Worm (Caenorhabditis elegans) whole organism, L4 larva: ENCODE results near the gene srsx-19.

Experiments
- F44E2.7 ChIP-seq: fragments of 200-800 bp; sonication (Bioruptor generic); IDR thresholded peaks from 2 replicates; pipeline ENCODE4 v2.1.2; 2022; ENCODE audit warnings: missing genetic modification characterization, missing compliant biosample characterization
- T20F7.1 ChIP-seq: fragments of 200-800 bp; sonication (Bioruptor generic); optimal IDR thresholded peaks from 2 replicates; lab custom pipeline; 2018; ENCODE audit warnings: mild to moderate bottlenecking, missing genetic modification characterization, missing compliant biosample characterization
- Y5F2A.4 ChIP-seq: fragments of 200-800 bp; sonication (Bioruptor generic); optimal IDR thresholded peaks from 2 replicates; lab custom pipeline; 2018; ENCODE audit warnings: mild to moderate bottlenecking, missing genetic modification characterization, missing compliant biosample characterization
- Y75B8A.6 ChIP-seq: fragments of 200-800 bp; sonication (Bioruptor generic); IDR thresholded peaks from 2 replicates; pipeline ENCODE4 v1.3.6; 2022; ENCODE audit warnings: missing genetic modification reagents, missing genetic modification characterization, missing compliant biosample characterization
- ZK337.2 ChIP-seq: fragments of 200-800 bp; sonication (Bioruptor generic); IDR thresholded peaks from 2 replicates; pipeline ENCODE4 v1.3.6; 2022; ENCODE audit warnings: missing genetic modification reagents, missing genetic modification characterization, missing compliant biosample characterization
- ZK546.5 ChIP-seq, 2 experiments: sonication (generic microtip); optimal IDR thresholded peaks; 2 replicates each; lab custom pipeline; 2017; ENCODE audit warnings: missing biosample characterization in 2 of 2, missing genetic modification characterization in 2 of 2
- aha-1 ChIP-seq: fragments of 150-350 bp; peaks from one replicate; lab custom pipeline; 2014; ENCODE audit warnings: missing biosample characterization, missing genetic modification characterization
- aly-2 ChIP-seq: sonication (generic microtip); optimal IDR thresholded peaks from 2 replicates; lab custom pipeline; 2018; ENCODE audit warnings: missing biosample characterization, missing genetic modification characterization
- ceh-28 ChIP-seq: fragments of 150-350 bp; optimal IDR thresholded peaks from 2 replicates; lab custom pipeline; 2014; ENCODE audit warnings: missing biosample characterization, missing genetic modification reagents, missing genetic modification characterization
- ceh-32 ChIP-seq: sonication (generic microtip); optimal IDR thresholded peaks from 2 replicates; lab custom pipeline; 2016; ENCODE audit warnings: mild to moderate bottlenecking, missing genetic modification characterization, missing compliant biosample characterization; ENCODE audit not compliant: poor library complexity
- ceh-62 ChIP-seq: sonication (generic microtip); optimal IDR thresholded peaks from 2 replicates; lab custom pipeline; 2017; ENCODE audit warnings: missing biosample characterization, missing genetic modification characterization
- cey-2 ChIP-seq: sonication (generic microtip); optimal IDR thresholded peaks from 3 replicates; lab custom pipeline; 2017; ENCODE audit warnings: missing genetic modification characterization, mild to moderate bottlenecking, missing compliant biosample characterization, antibody characterized with exemption, borderline replicate concordance; ENCODE audit not compliant: insufficient read depth
- daf-12 ChIP-seq: fragments of 150-350 bp; optimal IDR thresholded peaks from 2 replicates; lab custom pipeline; 2014; ENCODE audit warnings: missing biosample characterization, missing genetic modification reagents, missing genetic modification characterization
- daf-16 ChIP-seq, 3 experiments: sonication (generic microtip); optimal IDR thresholded peaks; 2 replicates each; lab custom pipeline; 2016 to 2017; ENCODE audit warnings: missing genetic modification characterization in 3 of 3, missing genetic modification reagents in 3 of 3, mild to moderate bottlenecking in 2 of 3, missing compliant biosample characterization in 2 of 3, missing biosample characterization in 1 of 3, moderate library complexity in 1 of 3
- dmd-9 ChIP-seq: fragments of 200-800 bp; sonication (Bioruptor generic); IDR thresholded peaks from 2 replicates; pipeline ENCODE4 v1.3.6; 2022; ENCODE audit warnings: missing genetic modification reagents, missing genetic modification characterization, missing compliant biosample characterization
- dve-1 ChIP-seq: sonication (generic microtip); optimal IDR thresholded peaks from 2 replicates; lab custom pipeline; 2017; ENCODE audit warnings: antibody characterized with exemption, mild to moderate bottlenecking, missing genetic modification characterization, missing compliant biosample characterization; ENCODE audit not compliant: insufficient read depth
- egl-27 ChIP-seq: sonication (generic microtip); optimal IDR thresholded peaks from 3 replicates; lab custom pipeline; 2017; ENCODE audit warnings: missing biosample characterization, missing genetic modification reagents, missing genetic modification characterization
- egl-43 ChIP-seq: fragments of 200-800 bp; sonication (Bioruptor generic); IDR thresholded peaks from 2 replicates; pipeline ENCODE4 v1.3.6; 2022; ENCODE audit warnings: missing genetic modification reagents, missing genetic modification characterization, missing compliant biosample characterization
- hlh-11 ChIP-seq: fragments of 200-800 bp; sonication (Bioruptor generic); optimal IDR thresholded peaks from 2 replicates; lab custom pipeline; 2018; ENCODE audit warnings: mild to moderate bottlenecking, missing genetic modification characterization, missing compliant biosample characterization
- lin-1 ChIP-seq: fragments of 200-800 bp; sonication (Bioruptor generic); IDR thresholded peaks from 2 replicates; pipeline ENCODE4 v1.3.6; 2022; ENCODE audit warnings: missing genetic modification reagents, missing genetic modification characterization, missing compliant biosample characterization
- lin-13 ChIP-seq: fragments of 150-350 bp; optimal IDR thresholded peaks from 2 replicates; lab custom pipeline; 2014; ENCODE audit warnings: missing biosample characterization, missing genetic modification reagents, missing genetic modification characterization
- lin-29 ChIP-seq: fragments of 200-800 bp; sonication (Bioruptor generic); IDR thresholded peaks from 2 replicates; pipeline ENCODE4 v1.3.6; 2022; ENCODE audit warnings: missing genetic modification reagents, missing genetic modification characterization, missing compliant biosample characterization
- lin-38 ChIP-seq: fragments of 200-800 bp; sonication (Bioruptor generic); IDR thresholded peaks from 2 replicates; pipeline ENCODE4 v1.3.6; 2022; ENCODE audit warnings: missing genetic modification reagents, missing genetic modification characterization, missing compliant biosample characterization
- lin-39 ChIP-seq: fragments of 150-350 bp; optimal IDR thresholded peaks from 2 replicates; lab custom pipeline; 2014; ENCODE audit warnings: missing biosample characterization, missing genetic modification reagents, missing genetic modification characterization
- lsy-2 ChIP-seq, 2 experiments: fragments of 150-350 bp in 1 of 2; sonication (generic microtip) in 1 of 2; optimal IDR thresholded peaks; 2 replicates each; lab custom pipeline; 2014 to 2017; ENCODE audit warnings: missing biosample characterization in 2 of 2, missing genetic modification characterization in 2 of 2
- madf-5 ChIP-seq, 2 experiments: fragments of 200-800 bp; sonication (Bioruptor generic); IDR thresholded peaks; 2 replicates each; pipeline ENCODE4 v1.3.6; 2022; ENCODE audit warnings: missing compliant biosample characterization in 2 of 2, missing genetic modification characterization in 2 of 2
- mdt-29 ChIP-seq: fragments of 200-800 bp; sonication (Bioruptor generic); IDR thresholded peaks from 2 replicates; pipeline ENCODE4 v1.3.6; 2022; ENCODE audit warnings: missing genetic modification reagents, missing genetic modification characterization, missing compliant biosample characterization
- nhr-10 ChIP-seq: fragments of 150-350 bp; optimal IDR thresholded peaks from 2 replicates; lab custom pipeline; 2014; ENCODE audit warnings: missing biosample characterization, missing genetic modification characterization
- nhr-102 ChIP-seq: sonication (generic microtip); optimal IDR thresholded peaks from 2 replicates; lab custom pipeline; 2016; ENCODE audit warnings: mild to moderate bottlenecking, missing genetic modification characterization, moderate library complexity, missing compliant biosample characterization
- nhr-237 ChIP-seq: sonication (generic microtip); optimal IDR thresholded peaks from 2 replicates; lab custom pipeline; 2017; ENCODE audit warnings: missing biosample characterization, missing genetic modification characterization
- nhr-76 ChIP-seq: fragments of 150-350 bp; optimal IDR thresholded peaks from 2 replicates; lab custom pipeline; 2014; ENCODE audit warnings: missing biosample characterization, missing genetic modification characterization
- rbr-2 ChIP-seq: sonication (generic microtip); optimal IDR thresholded peaks from 2 replicates; lab custom pipeline; 2016; ENCODE audit warnings: missing genotype, missing genetic modification characterization, missing compliant biosample characterization
- unc-130 ChIP-seq: sonication (generic microtip); optimal IDR thresholded peaks from 2 replicates; lab custom pipeline; 2016; ENCODE audit warnings: missing genetic modification reagents, missing genetic modification characterization, missing compliant biosample characterization
- unc-62 ChIP-seq, 3 experiments: fragments of 150-350 bp in 1 of 3; sonication (generic microtip); optimal IDR thresholded peaks in 2 of 3; peaks in 1 of 3; 1 replicate in 1 of 3; 2 replicates in 2 of 3; lab custom pipeline; 2014 to 2017; ENCODE audit warnings: missing biosample characterization in 3 of 3, missing genetic modification characterization in 3 of 3, missing genetic modification reagents in 3 of 3, missing genotype in 1 of 3
- vab-7 ChIP-seq: fragments of 200-800 bp; sonication (Bioruptor generic); IDR thresholded peaks from 2 replicates; pipeline ENCODE4 v1.3.6; 2022; ENCODE audit warnings: missing genetic modification reagents, missing genetic modification characterization, missing compliant biosample characterization
- zfp-2 ChIP-seq: sonication (generic microtip); optimal IDR thresholded peaks from 2 replicates; lab custom pipeline; 2016; ENCODE audit warnings: mild to moderate bottlenecking, missing genetic modification characterization, missing compliant biosample characterization
- ztf-11 ChIP-seq: fragments of 150-350 bp; optimal IDR thresholded peaks from 2 replicates; lab custom pipeline; 2014; ENCODE audit warnings: missing biosample characterization, missing genetic modification characterization
- ztf-7 ChIP-seq: fragments of 150-350 bp; optimal IDR thresholded peaks from 2 replicates; lab custom pipeline; 2014; ENCODE audit warnings: missing biosample characterization, missing genetic modification characterization

srsx-19 gene

ce11 chrV:13856376-13856775 is 31.1 kb upstream of the srsx-19 start, which contains the start of gene srx-134:
TSS of gene srx-134 (minus strand) at chrV:13856476.
- no peak for TF ChIP-seq lsy-2 (tag; optimal IDR thresholded peaks at IDR 0.05; lab: Kevin White, UChicago)
- TF ChIP-seq vab-7 (GFP tag; lab: Robert Waterston, UW), result no peak
- TF ChIP-seq ZK546.5 (tag; optimal IDR thresholded peaks at IDR 0.05; lab: Kevin White, UChicago), result no peak
- TF ChIP-seq ceh-32 (tag; lab: Kevin White, UChicago), result no peak
- TF ChIP-seq cey-2 (tag; lab: Kevin White, UChicago), result no peak

- TF ChIP-seq F44E2.7, result no peak
- no peak for TF ChIP-seq lin-1 (GFP tag; lab: Robert Waterston, UW)
- TF ChIP-seq zfp-2 (tag; lab: Kevin White, UChicago), result no peak
- no peak for TF ChIP-seq dmd-9 (GFP tag; lab: Robert Waterston, UW)
- TF ChIP-seq nhr-10, result no peak
- no peak for TF ChIP-seq Y75B8A.6
- no peak for TF ChIP-seq ZK337.2
- no peak for TF ChIP-seq daf-12 (tag; lab: Kevin White, UChicago)
- no peak for TF ChIP-seq lin-38
- TF ChIP-seq nhr-102 (tag; lab: Kevin White, UChicago), result no peak
- no peak for TF ChIP-seq lin-13
- no peak for TF ChIP-seq ztf-7
- no peak for TF ChIP-seq ceh-62 (tag; lab: Kevin White, UChicago)
- TF ChIP-seq aly-2 (tag; lab: Kevin White, UChicago), result no peak
- TF ChIP-seq egl-43 (GFP tag; lab: Robert Waterston, UW), result no peak
These were observed 30.3 kb upstream of the srsx-19 start, which contains the start of gene srx-136 for ce11 chrV:13857132-13857531. TSS of gene srx-136 (plus strand) at chrV:13857432.

ce11 chrV:13858906-13859305 is 28.6 kb upstream of the srsx-19 start, which contains the start of gene srx-135:
TSS of gene srx-135 (plus strand) at chrV:13859206.
- no peak for TF ChIP-seq T20F7.1 (GFP tag; lab: Kevin White, UChicago)
- TF ChIP-seq, all 104 proteins: peak for 0

ce11 chrV:13862505-13862904 is 25.0 kb upstream of the srsx-19 start, which contains the start of gene srx-137:
TSS of gene srx-137 (plus strand) at chrV:13862805.
- TF ChIP-seq lin-13 (no peak), nhr-237 (tag; lab: Kevin White, UChicago) (no peak), lin-29 (GFP tag; lab: Robert Waterston, UW) (no peak), egl-27 (tag; lab: Kevin White, UChicago) (no peak), mdt-29 (GFP tag; lab: Robert Waterston, UW) (no peak), unc-130 (GFP tag; lab: Kevin White, UChicago) (no peak), hlh-11 (tag; lab: Kevin White, UChicago) (no peak), nhr-76 (tag; lab: Kevin White, UChicago) (no peak), daf-16 (GFP tag; optimal IDR thresholded peaks at IDR 0.05; lab: Kevin White, UChicago) (no peak), daf-16 (tag; optimal IDR thresholded peaks at IDR 0.05; lab: Kevin White, UChicago) (no peak), nhr-102 (tag; lab: Kevin White, UChicago) (no peak), lin-39 (tag; lab: Kevin White, UChicago) (no peak)

- TF ChIP-seq lsy-2 (tag; optimal IDR thresholded peaks at IDR 0.05; lab: Kevin White, UChicago), result no peak
- no peak for TF ChIP-seq cey-2 (tag; lab: Kevin White, UChicago)
- TF ChIP-seq ztf-11 (tag; lab: Kevin White, UChicago), result no peak
- TF ChIP-seq daf-16 (GFP tag; optimal IDR thresholded peaks at IDR 0.05; lab: Kevin White, UChicago), result no peak
- no peak for TF ChIP-seq daf-16 (tag; optimal IDR thresholded peaks at IDR 0.05; lab: Kevin White, UChicago)
- no peak for TF ChIP-seq Y5F2A.4 (GFP tag; lab: Kevin White, UChicago)
- no peak for TF ChIP-seq dve-1 (tag; lab: Kevin White, UChicago)
- TF ChIP-seq egl-27 (tag; lab: Kevin White, UChicago), result no peak
- no peak for TF ChIP-seq dmd-9 (GFP tag; lab: Robert Waterston, UW)
- no peak for TF ChIP-seq rbr-2 (tag; lab: Kevin White, UChicago)
- TF ChIP-seq unc-130 (GFP tag; lab: Kevin White, UChicago), result no peak
- TF ChIP-seq ceh-28, result no peak
- TF ChIP-seq madf-5 (GFP tag; IDR thresholded peaks at IDR 0.05; lab: Robert Waterston, UW), result no peak
- TF ChIP-seq aha-1, result peak; percentile 90
- peak in 1 of 2 experiments; percentile 55 for TF ChIP-seq unc-62 (GFP tag; optimal IDR thresholded peaks at IDR 0.05 in 1 of 2; lab: Kevin White, UChicago)
- TF ChIP-seq unc-62 (tag; optimal IDR thresholded peaks at IDR 0.05; lab: Kevin White, UChicago), result no peak
These were observed 23.8 kb upstream of the srsx-19 start for ce11 chrV:13863700-13864099.
